Worm (Caenorhabditis elegans) whole organism, L2 larva: ENCODE measurements around the gene Y42H9AR.4.

Source experiments
- C34F6.9 ChIP-seq: fragments of 150-350 bp; optimal IDR thresholded peaks from 2 replicates; lab custom pipeline; 2014; ENCODE audit warnings: missing biosample characterization, missing genetic modification characterization
- F13H6.1 ChIP-seq: sonication (generic microtip); optimal IDR thresholded peaks from 2 replicates; lab custom pipeline; 2016; ENCODE audit warnings: missing genetic modification characterization, missing compliant biosample characterization
- R02D3.7 ChIP-seq: fragments of 150-350 bp; optimal IDR thresholded peaks from 2 replicates; lab custom pipeline; 2014; ENCODE audit warnings: missing biosample characterization, missing genetic modification characterization
- Y55F3AM.14 ChIP-seq: fragments of 200-800 bp; sonication (Bioruptor generic); optimal IDR thresholded peaks from 2 replicates; lab custom pipeline; 2018; ENCODE audit warnings: mild to moderate bottlenecking, missing genetic modification characterization, missing compliant biosample characterization
- ZK546.5 ChIP-seq: sonication (generic microtip); optimal IDR thresholded peaks from 2 replicates; lab custom pipeline; 2017; ENCODE audit warnings: missing biosample characterization, missing genetic modification characterization
- alr-1 ChIP-seq: fragments of 150-350 bp; optimal IDR thresholded peaks from 2 replicates; lab custom pipeline; 2014; ENCODE audit warnings: missing biosample characterization, missing genetic modification characterization
- aly-2 ChIP-seq: fragments of 150-350 bp; optimal IDR thresholded peaks from 2 replicates; lab custom pipeline; 2014; ENCODE audit warnings: missing biosample characterization, missing genetic modification characterization
- ama-1 ChIP-seq: fragments of 150-350 bp; optimal IDR thresholded peaks from 2 replicates; lab custom pipeline; 2018; ENCODE audit warnings: inconsistent platforms
- blmp-1 ChIP-seq: sonication (generic microtip); optimal IDR thresholded peaks from 2 replicates; lab custom pipeline; 2017; ENCODE audit warnings: missing genetic modification characterization, mild to moderate bottlenecking, missing compliant biosample characterization, antibody characterized with exemption, moderate library complexity; ENCODE audit not compliant: insufficient read depth
- ceh-16 ChIP-seq: fragments of 150-350 bp; optimal IDR thresholded peaks from 2 replicates; lab custom pipeline; 2014; ENCODE audit warnings: missing biosample characterization, missing genetic modification characterization
- ceh-82 ChIP-seq: fragments of 150-350 bp; optimal IDR thresholded peaks from 2 replicates; lab custom pipeline; 2014; ENCODE audit warnings: missing biosample characterization, missing genetic modification characterization
- dmd-4 ChIP-seq: sonication (generic microtip); optimal IDR thresholded peaks from 2 replicates; lab custom pipeline; 2017; ENCODE audit warnings: missing biosample characterization, missing genetic modification characterization
- egl-27 ChIP-seq: sonication (generic microtip); optimal IDR thresholded peaks from 3 replicates; lab custom pipeline; 2017; ENCODE audit warnings: missing biosample characterization, missing genetic modification reagents, missing genetic modification characterization
- elt-1 ChIP-seq: fragments of 150-350 bp; optimal IDR thresholded peaks from 2 replicates; lab custom pipeline; 2014; ENCODE audit warnings: missing biosample characterization, missing genetic modification characterization
- elt-3 ChIP-seq: sonication (generic microtip); optimal IDR thresholded peaks from 2 replicates; lab custom pipeline; 2017; ENCODE audit warnings: missing biosample characterization, missing genetic modification characterization
- fos-1 ChIP-seq: fragments of 150-350 bp; optimal IDR thresholded peaks from 2 replicates; lab custom pipeline; 2014; ENCODE audit warnings: missing biosample characterization, missing genetic modification characterization
- gmeb-1 ChIP-seq: fragments of 150-350 bp; optimal IDR thresholded peaks from 2 replicates; lab custom pipeline; 2014; ENCODE audit warnings: missing biosample characterization, missing genetic modification characterization
- lin-11 ChIP-seq: fragments of 150-350 bp; sonication (generic microtip); optimal IDR thresholded peaks from 2 replicates; lab custom pipeline; 2014; ENCODE audit warnings: missing biosample characterization, missing genetic modification characterization, inconsistent platforms, mixed read lengths
- lin-13 ChIP-seq: fragments of 150-350 bp; optimal IDR thresholded peaks from 2 replicates; lab custom pipeline; 2014; ENCODE audit warnings: missing biosample characterization, missing genetic modification reagents, missing genetic modification characterization
- lin-39 ChIP-seq: fragments of 150-350 bp; optimal IDR thresholded peaks from 2 replicates; lab custom pipeline; 2014; ENCODE audit warnings: missing biosample characterization, missing genetic modification reagents, missing genetic modification characterization
- lsy-2 ChIP-seq, 2 experiments: fragments of 150-350 bp in 1 of 2; sonication (generic microtip) in 1 of 2; optimal IDR thresholded peaks; 2 replicates each; lab custom pipeline; 2014 to 2017; ENCODE audit warnings: missing biosample characterization in 2 of 2, missing genetic modification characterization in 2 of 2
- mab-5 ChIP-seq: fragments of 150-350 bp; optimal IDR thresholded peaks from 2 replicates; lab custom pipeline; 2014; ENCODE audit warnings: missing biosample characterization, missing genetic modification characterization
- mbf-1 ChIP-seq: sonication (generic microtip); optimal IDR thresholded peaks from 2 replicates; lab custom pipeline; 2017; ENCODE audit warnings: missing biosample characterization, missing genetic modification characterization
- mdl-1 ChIP-seq, 2 experiments: fragments of 150-350 bp in 1 of 2; sonication (generic microtip) in 1 of 2; optimal IDR thresholded peaks; 2 replicates each; lab custom pipeline; 2017; ENCODE audit warnings: missing biosample characterization in 2 of 2, missing genetic modification characterization in 2 of 2
- nhr-10 ChIP-seq: sonication (generic microtip); optimal IDR thresholded peaks from 2 replicates; lab custom pipeline; 2017; ENCODE audit warnings: missing biosample characterization, missing genetic modification characterization
- nhr-11 ChIP-seq: fragments of 150-350 bp; optimal IDR thresholded peaks from 2 replicates; lab custom pipeline; 2014; ENCODE audit warnings: missing biosample characterization, missing genetic modification characterization
- nhr-12 ChIP-seq: fragments of 150-350 bp; optimal IDR thresholded peaks from 2 replicates; lab custom pipeline; 2014; ENCODE audit warnings: missing biosample characterization, missing genetic modification characterization
- nhr-129 ChIP-seq: fragments of 150-350 bp; optimal IDR thresholded peaks from 2 replicates; lab custom pipeline; 2014; ENCODE audit warnings: missing biosample characterization, missing genetic modification characterization
- nhr-21 ChIP-seq: fragments of 150-350 bp; optimal IDR thresholded peaks from 2 replicates; lab custom pipeline; 2014; ENCODE audit warnings: missing biosample characterization, missing genetic modification characterization
- nhr-23 ChIP-seq: fragments of 150-350 bp; optimal IDR thresholded peaks from 2 replicates; lab custom pipeline; 2014; ENCODE audit warnings: missing biosample characterization, missing genetic modification reagents, missing genetic modification characterization
- nhr-237 ChIP-seq: fragments of 150-350 bp; optimal IDR thresholded peaks from 2 replicates; lab custom pipeline; 2014; ENCODE audit warnings: missing biosample characterization, missing genetic modification characterization
- nhr-25 ChIP-seq: fragments of 150-350 bp; sonication (generic microtip); optimal IDR thresholded peaks from 3 replicates; lab custom pipeline; 2014; ENCODE audit warnings: missing biosample characterization, missing genetic modification characterization
- nhr-6 ChIP-seq: fragments of 150-350 bp; optimal IDR thresholded peaks from 2 replicates; lab custom pipeline; 2014; ENCODE audit warnings: missing biosample characterization, missing genetic modification characterization
- nhr-77 ChIP-seq: fragments of 150-350 bp; optimal IDR thresholded peaks from 2 replicates; lab custom pipeline; 2014; ENCODE audit warnings: missing biosample characterization, missing genetic modification characterization
- peb-1 ChIP-seq: fragments of 150-350 bp; optimal IDR thresholded peaks from 2 replicates; lab custom pipeline; 2014; ENCODE audit warnings: missing biosample characterization, missing genetic modification characterization
- sem-4 ChIP-seq: fragments of 150-350 bp; optimal IDR thresholded peaks from 2 replicates; lab custom pipeline; 2014; ENCODE audit warnings: missing biosample characterization, missing genetic modification reagents, missing genetic modification characterization
- sma-3 ChIP-seq: sonication (generic microtip); optimal IDR thresholded peaks from 2 replicates; lab custom pipeline; 2016; ENCODE audit warnings: missing genetic modification reagents, missing genetic modification characterization, missing compliant biosample characterization
- sma-9 ChIP-seq, 2 experiments: fragments of 150-350 bp in 1 of 2; sonication (generic microtip) in 1 of 2; optimal IDR thresholded peaks; 2 replicates each; lab custom pipeline; 2014 to 2016; ENCODE audit warnings: missing genetic modification characterization in 2 of 2, mild to moderate bottlenecking in 1 of 2, missing biosample characterization in 1 of 2, missing compliant biosample characterization in 1 of 2, missing genetic modification reagents in 1 of 2, moderate library complexity in 1 of 2
- snpc-4 ChIP-seq: fragments of 150-350 bp; optimal IDR thresholded peaks from 2 replicates; lab custom pipeline; 2014; ENCODE audit warnings: missing biosample characterization, missing genetic modification characterization
- unc-39 ChIP-seq: fragments of 150-350 bp; optimal IDR thresholded peaks from 2 replicates; lab custom pipeline; 2014; ENCODE audit warnings: missing biosample characterization, missing genetic modification characterization
- unc-55 ChIP-seq: fragments of 150-350 bp; sonication (generic microtip); optimal IDR thresholded peaks from 3 replicates; lab custom pipeline; 2014; ENCODE audit warnings: missing biosample characterization, missing genetic modification reagents, missing genetic modification characterization
- unc-62 ChIP-seq: fragments of 150-350 bp; optimal IDR thresholded peaks from 2 replicates; lab custom pipeline; 2014; ENCODE audit warnings: missing biosample characterization, missing genetic modification reagents, missing genetic modification characterization
- zag-1 ChIP-seq: fragments of 150-350 bp; optimal IDR thresholded peaks from 2 replicates; lab custom pipeline; 2014; ENCODE audit warnings: missing biosample characterization, missing genetic modification characterization
- ztf-1 ChIP-seq: fragments of 200-800 bp; sonication (Bioruptor generic); conservative IDR thresholded peaks from 2 replicates; pipeline ENCODE4 v1.3.6; 2022; ENCODE audit warnings: missing genetic modification characterization, missing compliant biosample characterization
- ztf-11 ChIP-seq: sonication (generic microtip); optimal IDR thresholded peaks from 2 replicates; lab custom pipeline; 2017; ENCODE audit warnings: missing biosample characterization, missing genetic modification characterization
- ztf-4 ChIP-seq: fragments of 150-350 bp; optimal IDR thresholded peaks from 2 replicates; lab custom pipeline; 2014; ENCODE audit warnings: missing biosample characterization, missing genetic modification characterization

Y42H9AR.4 gene

ce11 chrIV:8068280-8068679, 43.7 kb downstream of the Y42H9AR.4 start:
- TF ChIP-seq gmeb-1 (tag; lab: Kevin White, UChicago) (no peak), nhr-129 (tag; lab: Kevin White, UChicago) (peak; percentile 45), F13H6.1 (tag; lab: Kevin White, UChicago) (peak; percentile 30), ztf-11 (tag; lab: Kevin White, UChicago) (no peak), sma-9 (GFP tag; optimal IDR thresholded peaks at IDR 0.05; lab: Kevin White, UChicago) (peak; percentile 5), sma-9 (tag; optimal IDR thresholded peaks at IDR 0.05; lab: Kevin White, UChicago) (no peak)

ce11 chrIV:8067745-8068144, 44.3 kb downstream of the Y42H9AR.4 start:
- TF ChIP-seq nhr-129 (tag; lab: Kevin White, UChicago) (peak; percentile 22), nhr-6 (tag; lab: Kevin White, UChicago) (peak; percentile 21), F13H6.1 (tag; lab: Kevin White, UChicago) (peak; percentile 16), alr-1 (no peak), nhr-77 (tag; lab: Kevin White, UChicago) (no peak), sma-9 (GFP tag; optimal IDR thresholded peaks at IDR 0.05; lab: Kevin White, UChicago) (peak; percentile 65), sma-9 (tag; optimal IDR thresholded peaks at IDR 0.05; lab: Kevin White, UChicago) (no peak), nhr-25 (tag; lab: Kevin White, UChicago) (peak; percentile 17), fos-1 (tag; lab: Kevin White, UChicago) (peak; percentile 44), nhr-21 (peak; percentile 21), sem-4 (peak; percentile 5), sma-3 (GFP tag; lab: Kevin White, UChicago) (peak; percentile 31), lin-11 (tag; lab: Kevin White, UChicago) (no peak)

- TF ChIP-seq nhr-237 (tag; lab: Kevin White, UChicago) (no peak), R02D3.7 (tag; lab: Kevin White, UChicago) (no peak), gmeb-1 (tag; lab: Kevin White, UChicago) (no peak), lin-39 (tag; lab: Kevin White, UChicago) (no peak), zag-1 (peak; percentile 38), nhr-11 (tag; lab: Kevin White, UChicago) (no peak), mab-5 (no peak), nhr-23 (no peak), sma-3 (GFP tag; lab: Kevin White, UChicago) (no peak), ztf-1 (GFP tag; lab: Robert Waterston, UW) (no peak), mbf-1 (tag; lab: Kevin White, UChicago) (no peak), nhr-25 (tag; lab: Kevin White, UChicago) (peak; percentile 22), ama-1 (lab: Kevin White, UChicago) (no peak), nhr-77 (tag; lab: Kevin White, UChicago) (no peak), ceh-16 (tag; lab: Kevin White, UChicago) (no peak), Y55F3AM.14 (GFP tag; lab: Kevin White, UChicago) (peak; percentile 26), egl-27 (no peak), sma-9 (GFP tag; optimal IDR thresholded peaks at IDR 0.05; lab: Kevin White, UChicago) (peak; percentile 40), sma-9 (tag; optimal IDR thresholded peaks at IDR 0.05; lab: Kevin White, UChicago) (no peak), unc-55 (GFP tag; lab: Kevin White, UChicago) (peak; percentile 76), nhr-12 (tag; lab: Kevin White, UChicago) (no peak), alr-1 (no peak), snpc-4 (tag; lab: Kevin White, UChicago) (peak; percentile 3), peb-1 (tag; lab: Kevin White, UChicago) (no peak), F13H6.1 (tag; lab: Kevin White, UChicago) (peak; percentile 51), C34F6.9 (tag; lab: Kevin White, UChicago) (peak; percentile 33), fos-1 (tag; lab: Kevin White, UChicago) (no peak), elt-1 (tag; lab: Kevin White, UChicago) (no peak), ztf-4 (tag; lab: Kevin White, UChicago) (no peak), lin-11 (tag; lab: Kevin White, UChicago) (no peak), aly-2 (no peak), ceh-82 (tag; lab: Kevin White, UChicago) (no peak), nhr-6 (tag; lab: Kevin White, UChicago) (no peak), lin-13 (peak; percentile 12), nhr-129 (tag; lab: Kevin White, UChicago) (peak; percentile 77), unc-62 (GFP tag; lab: Kevin White, UChicago) (no peak), dmd-4 (tag; lab: Kevin White, UChicago) (no peak), ZK546.5 (no peak), unc-39 (no peak), sem-4 (peak; percentile 69), lsy-2 (tag; optimal IDR thresholded peaks at IDR 0.05; lab: Kevin White, UChicago) (peak in 1 of 2 experiments; percentile 48), blmp-1 (tag; lab: Kevin White, UChicago) (no peak), ztf-11 (tag; lab: Kevin White, UChicago) (no peak), mdl-1 (tag; optimal IDR thresholded peaks at IDR 0.05; lab: Kevin White, UChicago) (no peak), nhr-10 (tag; lab: Kevin White, UChicago) (no peak), nhr-21 (no peak), elt-3 (no peak)
- TF ChIP-seq, all 48 proteins: peak for 12
These were observed 45.4 kb downstream of the Y42H9AR.4 start for ce11 chrIV:8066598-8066997.
